5 worm cellular contexts compared by ENCODE assay signal in the genomic region with DNA sequence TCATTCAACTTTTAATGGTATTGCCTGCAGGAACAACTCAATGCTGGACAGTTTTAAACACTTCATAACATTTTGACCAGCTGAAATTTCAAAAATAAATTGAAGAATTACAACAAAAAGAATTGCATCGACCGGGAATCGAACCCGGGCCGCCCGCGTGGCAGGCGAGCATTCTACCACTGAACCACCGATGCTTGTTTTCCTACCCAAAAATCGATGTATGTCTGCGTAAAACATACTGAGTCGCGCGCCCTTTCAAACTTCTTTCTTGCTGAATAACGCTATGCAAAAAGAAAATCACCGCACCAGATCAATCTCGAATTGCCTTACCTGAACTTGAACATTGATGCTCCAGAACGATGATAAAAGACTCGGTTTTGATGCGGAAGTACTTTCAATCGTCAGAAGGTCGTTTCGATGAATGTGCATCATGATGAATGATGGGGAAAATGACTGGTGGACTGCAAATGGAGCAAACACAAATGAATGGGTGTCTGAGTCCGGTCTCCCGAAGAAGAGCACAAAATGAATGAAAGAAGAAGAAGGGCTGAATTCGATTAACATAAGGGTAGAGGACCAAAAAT.
TF ChIP-seq lines count a peak whose summit lies in the region.

Gene R04E5.7 (minus strand): TSS at position 564 of the 584 bp plus-strand sequence.

TF ChIP-seq in whole organism, L1 larva, 84 proteins besides CTCF, POLR2A, EP300 and RAD21 (continues in another document):
- TF ChIP-seq nhr-28 (tag; optimal IDR thresholded peaks at IDR 0.05; lab: Kevin White, UChicago) (no peak), ztf-11 (tag; optimal IDR thresholded peaks at IDR 0.05; lab: Kevin White, UChicago) (no peak), dsc-1 (tag; optimal IDR thresholded peaks at IDR 0.05; lab: Kevin White, UChicago) (peak; percentile 10), nhr-47 (tag; optimal IDR thresholded peaks at IDR 0.05; lab: Kevin White, UChicago) (peak; percentile 57), C16A3.4 (tag; optimal IDR thresholded peaks at IDR 0.05; lab: Kevin White, UChicago) (peak; percentile 27), ceh-63 (GFP tag; optimal IDR thresholded peaks at IDR 0.05; lab: Kevin White, UChicago) (no peak), lsy-2 (tag; optimal IDR thresholded peaks at IDR 0.05; lab: Kevin White, UChicago) (peak in 1 of 2 experiments; percentile 3), nhr-77 (tag; optimal IDR thresholded peaks at IDR 0.05; lab: Kevin White, UChicago) (peak; percentile 16), unc-62 (GFP tag; optimal IDR thresholded peaks at IDR 0.05; lab: Kevin White, UChicago) (no peak), rnt-1 (tag; optimal IDR thresholded peaks at IDR 0.05; lab: Kevin White, UChicago) (peak; percentile 30), hlh-4 (tag; optimal IDR thresholded peaks at IDR 0.05; lab: Kevin White, UChicago) (no peak), snu-23 (GFP tag; optimal IDR thresholded peaks at IDR 0.05; lab: Kevin White, UChicago) (peak; percentile 43), vab-15 (tag; optimal IDR thresholded peaks at IDR 0.05; lab: Kevin White, UChicago) (no peak), skn-1 (tag; optimal IDR thresholded peaks at IDR 0.05; lab: Kevin White, UChicago) (peak; percentile 0), ceh-8 (GFP tag; optimal IDR thresholded peaks at IDR 0.05; lab: Kevin White, UChicago) (no peak), grh-1 (GFP tag; IDR thresholded peaks at IDR 0.05; lab: Robert Waterston, UW) (peak; percentile 16; the same call in 1 of the 2 replicates), ceh-82 (tag; optimal IDR thresholded peaks at IDR 0.05; lab: Kevin White, UChicago) (peak in 2 of 3 experiments; percentile 34 to 54)

TF ChIP-seq in whole organism, L3 larva, 47 proteins besides CTCF, POLR2A, EP300 and RAD21 (continues in another document):
- TF ChIP-seq mdl-1 (tag; optimal IDR thresholded peaks at IDR 0.05; lab: Kevin White, UChicago) (no peak), nhr-28 (tag; optimal IDR thresholded peaks at IDR 0.05; lab: Kevin White, UChicago) (no peak), ceh-28 (tag; optimal IDR thresholded peaks at IDR 0.05; lab: Kevin White, UChicago) (no peak), nhr-12 (tag; optimal IDR thresholded peaks at IDR 0.05; lab: Kevin White, UChicago) (no peak), ztf-4 (tag; optimal IDR thresholded peaks at IDR 0.05; lab: Kevin White, UChicago) (no peak), nhr-43 (tag; optimal IDR thresholded peaks at IDR 0.05; lab: Kevin White, UChicago; ENCODE audit: poor library complexity, severe bottlenecking) (peak; percentile 11), skn-1 (tag; optimal IDR thresholded peaks at IDR 0.05; lab: Kevin White, UChicago) (peak; percentile 2), unc-39 (tag; optimal IDR thresholded peaks at IDR 0.05; lab: Kevin White, UChicago) (no peak), nhr-67 (tag; optimal IDR thresholded peaks at IDR 0.05; lab: Kevin White, UChicago) (no peak), jun-1 (tag; optimal IDR thresholded peaks at IDR 0.05; lab: Kevin White, UChicago) (no peak), eor-1 (tag; optimal IDR thresholded peaks at IDR 0.05; lab: Kevin White, UChicago) (no peak), lin-15B (tag; optimal IDR thresholded peaks at IDR 0.05; lab: Kevin White, UChicago) (no peak), egl-27 (tag; optimal IDR thresholded peaks at IDR 0.05; lab: Kevin White, UChicago) (no peak), ztf-11 (tag; optimal IDR thresholded peaks at IDR 0.05; lab: Kevin White, UChicago) (no peak), zag-1 (tag; optimal IDR thresholded peaks at IDR 0.05; lab: Kevin White, UChicago) (no peak), nfya-1 (tag; optimal IDR thresholded peaks at IDR 0.05; lab: Kevin White, UChicago; ENCODE audit: insufficient read depth) (peak; percentile 17), snpc-4 (tag; optimal IDR thresholded peaks at IDR 0.05; lab: Kevin White, UChicago) (no peak), fos-1 (tag; optimal IDR thresholded peaks at IDR 0.05; lab: Kevin White, UChicago) (no peak)

TF ChIP-seq in whole organism, early embryonic, 17 proteins besides CTCF, POLR2A, EP300 and RAD21:
- TF ChIP-seq tbx-37 (GFP tag; conservative IDR thresholded peaks at IDR 0.05; lab: Robert Waterston, UW), result no peak
- TF ChIP-seq tbx-11 (GFP tag; IDR thresholded peaks at IDR 0.05; lab: Robert Waterston, UW), result no peak
- no peak for TF ChIP-seq B0310.2 (tag; optimal IDR thresholded peaks at IDR 0.05; lab: Kevin White, UChicago)
- no peak for TF ChIP-seq hmbx-1 (tag; optimal IDR thresholded peaks at IDR 0.05; lab: Kevin White, UChicago)
- no peak for TF ChIP-seq aly-1 (tag; optimal IDR thresholded peaks at IDR 0.05; lab: Kevin White, UChicago)
- TF ChIP-seq sea-1 (GFP tag; conservative IDR thresholded peaks at IDR 0.05; lab: Robert Waterston, UW), result 0 out of 2 replicates have a peak, but pooled peaks have one; percentile 27
- TF ChIP-seq tra-4 (tag; optimal IDR thresholded peaks at IDR 0.05; lab: Kevin White, UChicago), result no peak
- no peak for TF ChIP-seq hmg-4 (GFP tag; optimal IDR thresholded peaks at IDR 0.05; lab: Kevin White, UChicago)
- no peak for TF ChIP-seq F13C5.2 (tag; optimal IDR thresholded peaks at IDR 0.05; lab: Kevin White, UChicago)
- no peak for TF ChIP-seq ama-1 (optimal IDR thresholded peaks at IDR 0.05; lab: Kevin White, UChicago)
- TF ChIP-seq pes-1 (GFP tag; IDR thresholded peaks at IDR 0.05; lab: Robert Waterston, UW), result peak; percentile 72
- no peak for TF ChIP-seq hnd-1 (tag; optimal IDR thresholded peaks at IDR 0.05; lab: Kevin White, UChicago)

TF ChIP-seq in whole organism, midembryonic, 9 proteins besides CTCF, POLR2A, EP300 and RAD21:
- TF ChIP-seq ztf-23 (GFP tag; IDR thresholded peaks at IDR 0.05; lab: Robert Waterston, UW) (peak; percentile 65; the same call in 1 of the 2 replicates), med-1 (GFP tag; optimal IDR thresholded peaks at IDR 0.05; lab: Kevin White, UChicago; ENCODE audit: insufficient read depth) (no peak), flt-1 (GFP tag; IDR thresholded peaks at IDR 0.05; lab: Robert Waterston, UW) (peak; percentile 75), ref-1 (GFP tag; conservative IDR thresholded peaks at IDR 0.05; lab: Robert Waterston, UW) (no peak), T22C8.4 (GFP tag; IDR thresholded peaks at IDR 0.05; lab: Robert Waterston, UW) (peak; percentile 61; the same call in 1 of the 2 replicates)
TF ChIP-seq in whole organism, midembryonic: peak in this region for 3.

TF ChIP-seq in whole organism, young adult, 124 proteins besides CTCF, POLR2A, EP300 and RAD21 (continues in another document):
- peak; percentile 26 for TF ChIP-seq ztf-18 (tag; optimal IDR thresholded peaks at IDR 0.05; lab: Kevin White, UChicago)
- TF ChIP-seq ZK185.1 (tag; optimal IDR thresholded peaks at IDR 0.05; lab: Kevin White, UChicago; ENCODE audit: poor library complexity, severe bottlenecking), result no peak
- no peak for TF ChIP-seq nfyb-1 (GFP tag; IDR thresholded peaks at IDR 0.05; lab: Robert Waterston, UW)
- peak; percentile 74 for TF ChIP-seq B0261.1 (tag; optimal IDR thresholded peaks at IDR 0.05; lab: Kevin White, UChicago)
- TF ChIP-seq tbp1 (GFP tag; optimal IDR thresholded peaks at IDR 0.05; lab: Kevin White, UChicago), result peak; percentile 89
- TF ChIP-seq nhr-179 (tag; optimal IDR thresholded peaks at IDR 0.05; lab: Kevin White, UChicago), result no peak
- 0 out of 2 replicates have a peak, but pooled peaks have one; percentile 41 for TF ChIP-seq nhr-120 (GFP tag; IDR thresholded peaks at IDR 0.05; lab: Robert Waterston, UW)
- TF ChIP-seq pha-4 (tag; optimal IDR thresholded peaks at IDR 0.05; lab: Kevin White, UChicago), result no peak
- TF ChIP-seq let-526 (GFP tag; IDR thresholded peaks at IDR 0.05; lab: Robert Waterston, UW), result 0 out of 2 replicates have a peak, but pooled peaks have one; percentile 17
- TF ChIP-seq D2030.7 (GFP tag; IDR thresholded peaks at IDR 0.05; lab: Robert Waterston, UW), result peak; percentile 67; the same call in 1 of the 2 replicates
- no peak for TF ChIP-seq hrde-1 (tag; optimal IDR thresholded peaks at IDR 0.05; lab: Kevin White, UChicago; ENCODE audit: borderline replicate concordance)
- TF ChIP-seq mcd-1 (GFP tag; IDR thresholded peaks at IDR 0.05; lab: Robert Waterston, UW), result peak; percentile 44; the same call in 1 of the 2 replicates
- TF ChIP-seq atf-7 (tag; optimal IDR thresholded peaks at IDR 0.05; lab: Kevin White, UChicago), result no peak
- no peak for TF ChIP-seq ztf-3 (GFP tag; optimal IDR thresholded peaks at IDR 0.05; lab: Kevin White, UChicago)
- peak; percentile 44; the same call in 1 of the 2 replicates for TF ChIP-seq madf-6 (GFP tag; IDR thresholded peaks at IDR 0.05; lab: Robert Waterston, UW)
- TF ChIP-seq lin-40 (tag; optimal IDR thresholded peaks at IDR 0.05; lab: Kevin White, UChicago), result peak; percentile 19
- TF ChIP-seq hmg-20 (GFP tag; IDR thresholded peaks at IDR 0.05; lab: Robert Waterston, UW), result no peak
- no peak for TF ChIP-seq hsf-1 (GFP tag; IDR thresholded peaks at IDR 0.05; lab: Robert Waterston, UW)
- peak; percentile 63 for TF ChIP-seq ceh-27 (GFP tag; optimal IDR thresholded peaks at IDR 0.05; lab: Kevin White, UChicago)
- peak; percentile 65 for TF ChIP-seq him-1 (tag; optimal IDR thresholded peaks at IDR 0.05; lab: Kevin White, UChicago)
- TF ChIP-seq chd-7 (tag; optimal IDR thresholded peaks at IDR 0.05; lab: Kevin White, UChicago), result peak; percentile 47
- TF ChIP-seq rpc-1 (optimal IDR thresholded peaks at IDR 0.05; lab: Kevin White, UChicago), result peak; percentile 73
- TF ChIP-seq rpc-1 (tag; optimal IDR thresholded peaks at IDR 0.05; lab: Kevin White, UChicago), result peak; percentile 79
- no peak for TF ChIP-seq ztf-25 (GFP tag; IDR thresholded peaks at IDR 0.05; lab: Robert Waterston, UW)
- TF ChIP-seq nhr-90 (tag; optimal IDR thresholded peaks at IDR 0.05; lab: Kevin White, UChicago), result peak; percentile 34
- TF ChIP-seq gei-17 (GFP tag; optimal IDR thresholded peaks at IDR 0.05; lab: Kevin White, UChicago), result no peak
- TF ChIP-seq madf-3 (GFP tag; IDR thresholded peaks at IDR 0.05; lab: Robert Waterston, UW), result 0 out of 2 replicates have a peak, but pooled peaks have one; percentile 17
- peak; percentile 4 for TF ChIP-seq die-1 (tag; optimal IDR thresholded peaks at IDR 0.05; lab: Kevin White, UChicago)
- TF ChIP-seq sptf-2 (GFP tag; optimal IDR thresholded peaks at IDR 0.05; lab: Kevin White, UChicago), result no peak
- peak; percentile 78 for TF ChIP-seq lin-26 (GFP tag; IDR thresholded peaks at IDR 0.05; lab: Robert Waterston, UW)
- TF ChIP-seq dox-1 (GFP tag; IDR thresholded peaks at IDR 0.05; lab: Robert Waterston, UW), result peak; percentile 66; the same call in 1 of the 2 replicates
- TF ChIP-seq nhr-80 (tag; optimal IDR thresholded peaks at IDR 0.05; lab: Kevin White, UChicago), result peak; percentile 25
- no peak for TF ChIP-seq let-607 (tag; optimal IDR thresholded peaks at IDR 0.05; lab: Kevin White, UChicago)
- TF ChIP-seq snpc-4 (GFP tag; optimal IDR thresholded peaks at IDR 0.05; lab: Kevin White, UChicago), result peak; percentile 45
- peak in 2 of 4 experiments; percentile 7 to 55 for TF ChIP-seq snpc-4 (tag; optimal IDR thresholded peaks at IDR 0.05; lab: Kevin White, UChicago)

Comparison
In these comparisons a context has a peak if more than half of its experiments do, and no peak if none do; other contexts are left out.
1. Of the 8 proteins assayed by ChIP-seq in both whole organism, young adult and whole organism, L1 larva: peak only in whole organism, young adult: snpc-4; only in whole organism, L1 larva: none; in both: nhr-90; in neither: 3; mixed calls (peak in some experiments, not most) for 3.